Worm (Caenorhabditis elegans) whole organism, young adult: ENCODE measurements around the gene C27F2.4.

ENCODE experiments used
- D2030.7 ChIP-seq: fragments of 200-800 bp; sonication (Bioruptor generic); IDR thresholded peaks from 2 replicates; pipeline ENCODE4 v1.3.6; 2022; ENCODE audit warnings: missing genetic modification reagents, missing genetic modification characterization, missing compliant biosample characterization
- F23B12.7 ChIP-seq: sonication (generic microtip); optimal IDR thresholded peaks from 2 replicates; lab custom pipeline; 2017; ENCODE audit warnings: missing genetic modification characterization, mild to moderate bottlenecking, missing compliant biosample characterization, antibody characterized with exemption, moderate library complexity; ENCODE audit not compliant: insufficient read depth
- F39B2.1 ChIP-seq: fragments of 200-800 bp; sonication (Bioruptor generic); IDR thresholded peaks from 2 replicates; pipeline ENCODE4 v1.3.6; 2022; ENCODE audit warnings: missing genetic modification reagents, missing genetic modification characterization, missing compliant biosample characterization
- F52B5.7 ChIP-seq: sonication (generic microtip); optimal IDR thresholded peaks from 2 replicates; lab custom pipeline; 2016; ENCODE audit warnings: mild to moderate bottlenecking, missing genetic modification characterization, missing compliant biosample characterization
- K11D2.4 ChIP-seq: fragments of 200-800 bp; sonication (Bioruptor generic); IDR thresholded peaks from 2 replicates; pipeline ENCODE4 v1.3.6; 2022; ENCODE audit warnings: missing genetic modification reagents, missing genetic modification characterization, missing compliant biosample characterization
- K12H6.12 ChIP-seq: fragments of 200-800 bp; sonication (Bioruptor generic); optimal IDR thresholded peaks from 2 replicates; lab custom pipeline; 2018; ENCODE audit warnings: mild to moderate bottlenecking, missing genetic modification characterization, missing compliant biosample characterization
- Y67H2A.10 ChIP-seq: fragments of 200-800 bp; sonication (Bioruptor generic); conservative IDR thresholded peaks from 2 replicates; pipeline ENCODE4 v1.3.6; 2022; ENCODE audit warnings: missing genetic modification reagents, missing genetic modification characterization, missing compliant biosample characterization
- Y79H2A.3 ChIP-seq: fragments of 200-800 bp; sonication (Bioruptor generic); conservative IDR thresholded peaks from 2 replicates; pipeline ENCODE4 v1.3.6; 2022; ENCODE audit warnings: missing genetic modification reagents, missing genetic modification characterization, missing compliant biosample characterization
- akir-1 ChIP-seq: fragments of 200-800 bp; sonication (Bioruptor generic); optimal IDR thresholded peaks from 2 replicates; lab custom pipeline; 2018; ENCODE audit warnings: mild to moderate bottlenecking, missing genetic modification characterization, moderate library complexity, missing compliant biosample characterization
- attf-5 ChIP-seq: fragments of 200-800 bp; sonication (Bioruptor generic); optimal IDR thresholded peaks from 2 replicates; lab custom pipeline; 2018; ENCODE audit warnings: mild to moderate bottlenecking, missing genetic modification characterization, missing compliant biosample characterization
- ccch-3 ChIP-seq: fragments of 200-800 bp; sonication (Bioruptor generic); optimal IDR thresholded peaks from 2 replicates; lab custom pipeline; 2018; ENCODE audit warnings: mild to moderate bottlenecking, missing genetic modification characterization, missing compliant biosample characterization
- cebp-1 ChIP-seq, 2 experiments: fragments of 200-800 bp in 1 of 2; sonication (Bioruptor generic) in 1 of 2; sonication (generic microtip) in 1 of 2; IDR thresholded peaks in 1 of 2; optimal IDR thresholded peaks in 1 of 2; 2 replicates each; pipeline versions ENCODE4 v1.3.6 to Lab custom; 2017 to 2022; ENCODE audit warnings: missing compliant biosample characterization in 2 of 2, missing genetic modification characterization in 2 of 2, mild to moderate bottlenecking in 1 of 2, missing genetic modification reagents in 1 of 2, moderate library complexity in 1 of 2
- ceh-79 ChIP-seq: sonication (generic microtip); optimal IDR thresholded peaks from 2 replicates; lab custom pipeline; 2017; ENCODE audit warnings: mild to moderate bottlenecking, missing genetic modification characterization, missing compliant biosample characterization
- dpff-1 ChIP-seq: sonication (generic microtip); optimal IDR thresholded peaks from 2 replicates; lab custom pipeline; 2017; ENCODE audit warnings: mild to moderate bottlenecking, missing genetic modification characterization, missing compliant biosample characterization
- dpl-1 ChIP-seq: fragments of 150-350 bp; optimal IDR thresholded peaks from 2 replicates; lab custom pipeline; 2014; ENCODE audit warnings: missing biosample characterization, missing genetic modification reagents, missing genetic modification characterization
- efl-1 ChIP-seq: fragments of 150-350 bp; optimal IDR thresholded peaks from 2 replicates; lab custom pipeline; 2014; ENCODE audit warnings: missing biosample characterization, missing genetic modification reagents, missing genetic modification characterization
- egl-44 ChIP-seq: fragments of 200-800 bp; sonication (Bioruptor generic); IDR thresholded peaks from 2 replicates; pipeline ENCODE4 v1.3.6; 2022; ENCODE audit warnings: missing genetic modification reagents, missing genetic modification characterization, missing compliant biosample characterization
- egrh-3 ChIP-seq: fragments of 200-800 bp; sonication (Bioruptor generic); IDR thresholded peaks from 2 replicates; pipeline ENCODE4 v1.3.6; 2022; ENCODE audit warnings: missing genetic modification reagents, missing genetic modification characterization, missing compliant biosample characterization
- ekl-4 ChIP-seq: fragments of 200-800 bp; sonication (Bioruptor generic); IDR thresholded peaks from 2 replicates; pipeline ENCODE4 v1.3.6; 2022; ENCODE audit warnings: missing genetic modification reagents, missing genetic modification characterization, missing compliant biosample characterization
- hmg-1.2 ChIP-seq: fragments of 200-800 bp; sonication (Bioruptor generic); IDR thresholded peaks from 2 replicates; pipeline ENCODE4 v1.3.6; 2022; ENCODE audit warnings: missing genetic modification reagents, missing genetic modification characterization, missing compliant biosample characterization
- lag-1 ChIP-seq: fragments of 200-800 bp; sonication (Bioruptor generic); IDR thresholded peaks from 2 replicates; pipeline ENCODE4 v1.3.6; 2022; ENCODE audit warnings: missing genetic modification reagents, missing genetic modification characterization, missing compliant biosample characterization
- let-607 ChIP-seq, 2 experiments: fragments of 200-800 bp in 1 of 2; sonication (Bioruptor generic) in 1 of 2; sonication (generic microtip) in 1 of 2; optimal IDR thresholded peaks; 2 replicates each; lab custom pipeline; 2016 to 2018; ENCODE audit warnings: mild to moderate bottlenecking in 2 of 2, missing compliant biosample characterization in 2 of 2, missing genetic modification characterization in 2 of 2, moderate library complexity in 2 of 2, missing genotype in 1 of 2
- lin-26 ChIP-seq: fragments of 200-800 bp; sonication (Bioruptor generic); IDR thresholded peaks from 2 replicates; pipeline ENCODE4 v1.3.6; 2022; ENCODE audit warnings: missing genetic modification reagents, missing genetic modification characterization, missing compliant biosample characterization
- lin-35 ChIP-seq, 3 experiments: fragments of 150-350 bp in 2 of 3; sonication (generic microtip) in 1 of 3; optimal IDR thresholded peaks; 2 replicates each; lab custom pipeline; 2014 to 2018; ENCODE audit warnings: missing biosample characterization in 3 of 3, missing genetic modification characterization in 3 of 3, missing genetic modification reagents in 3 of 3
- lir-1 ChIP-seq: fragments of 200-800 bp; sonication (Bioruptor generic); conservative IDR thresholded peaks from 2 replicates; pipeline ENCODE4 v1.3.6; 2022; ENCODE audit warnings: missing genetic modification reagents, missing genetic modification characterization, missing compliant biosample characterization
- madf-6 ChIP-seq: fragments of 200-800 bp; sonication (Bioruptor generic); IDR thresholded peaks from 2 replicates; pipeline ENCODE4 v1.3.6; 2022; ENCODE audit warnings: missing genetic modification reagents, missing genetic modification characterization, missing compliant biosample characterization
- mel-28 ChIP-seq: sonication (generic microtip); optimal IDR thresholded peaks from 2 replicates; lab custom pipeline; 2016; ENCODE audit warnings: borderline replicate concordance, mild to moderate bottlenecking, missing genetic modification characterization, missing compliant biosample characterization
- mes-4 ChIP-seq: sonication (generic microtip); optimal IDR thresholded peaks from 2 replicates; lab custom pipeline; 2016; ENCODE audit warnings: missing genotype, missing genetic modification characterization, missing compliant biosample characterization
- nfya-2 ChIP-seq: fragments of 200-800 bp; sonication (Bioruptor generic); IDR thresholded peaks from 2 replicates; pipeline ENCODE4 v1.3.6; 2022; ENCODE audit warnings: missing genetic modification reagents, missing genetic modification characterization, missing compliant biosample characterization
- nfyb-1 ChIP-seq: fragments of 200-800 bp; sonication (Bioruptor generic); IDR thresholded peaks from 2 replicates; pipeline ENCODE4 v1.3.6; 2022; ENCODE audit warnings: missing genetic modification reagents, missing genetic modification characterization, missing compliant biosample characterization
- nhr-90 ChIP-seq: sonication (generic microtip); optimal IDR thresholded peaks from 2 replicates; lab custom pipeline; 2016; ENCODE audit warnings: missing genotype, mild to moderate bottlenecking, missing genetic modification characterization, missing compliant biosample characterization
- rcor-1 ChIP-seq: fragments of 200-800 bp; sonication (Bioruptor generic); IDR thresholded peaks from 2 replicates; pipeline ENCODE4 v1.3.6; 2022; ENCODE audit warnings: missing genetic modification reagents, missing genetic modification characterization, missing compliant biosample characterization
- snpc-1.1 ChIP-seq: sonication (generic microtip); optimal IDR thresholded peaks from 2 replicates; lab custom pipeline; 2017; ENCODE audit warnings: missing genetic modification characterization, mild to moderate bottlenecking, missing compliant biosample characterization, antibody characterized with exemption, moderate library complexity, missing genotype, missing genetic modification reagents; ENCODE audit not compliant: insufficient read depth
- unc-130 ChIP-seq: sonication (generic microtip); optimal IDR thresholded peaks from 2 replicates; lab custom pipeline; 2016; ENCODE audit warnings: missing genetic modification reagents, missing genetic modification characterization, missing compliant biosample characterization
- unc-62 ChIP-seq: fragments of 150-350 bp; optimal IDR thresholded peaks from 2 replicates; lab custom pipeline; 2014; ENCODE audit warnings: missing biosample characterization, missing genetic modification reagents, missing genetic modification characterization
- xnd-1 ChIP-seq: sonication (generic microtip); optimal IDR thresholded peaks from 2 replicates; lab custom pipeline; 2016; ENCODE audit warnings: missing genotype, missing genetic modification reagents, missing genetic modification characterization, missing compliant biosample characterization
- zfh-2 ChIP-seq: fragments of 200-800 bp; sonication (Bioruptor generic); conservative IDR thresholded peaks from 2 replicates; pipeline ENCODE4 v1.3.6; 2022; ENCODE audit warnings: missing genetic modification reagents, missing genetic modification characterization, missing compliant biosample characterization
- ztf-18 ChIP-seq: sonication (generic microtip); optimal IDR thresholded peaks from 2 replicates; lab custom pipeline; 2016; ENCODE audit warnings: missing genotype, mild to moderate bottlenecking, missing genetic modification characterization, missing compliant biosample characterization
- ztf-25 ChIP-seq: fragments of 200-800 bp; sonication (Bioruptor generic); IDR thresholded peaks from 2 replicates; pipeline ENCODE4 v1.3.6; 2022; ENCODE audit warnings: missing genetic modification reagents, missing genetic modification characterization, missing compliant biosample characterization
- ztf-3 ChIP-seq: fragments of 200-800 bp; sonication (Bioruptor generic); optimal IDR thresholded peaks from 2 replicates; lab custom pipeline; 2018; ENCODE audit warnings: mild to moderate bottlenecking, missing genetic modification characterization, missing compliant biosample characterization

The C27F2.4 gene

ce11 chrIII:4950345-4950744 lies 9.8 kb downstream of the C27F2.4 start:
- TF ChIP-seq K11D2.4 (GFP tag; lab: Robert Waterston, UW): 0 out of 2 replicates have a peak, but pooled peaks have one; percentile 63
- TF ChIP-seq let-607 (tag; optimal IDR thresholded peaks at IDR 0.05; lab: Kevin White, UChicago): no peak
- no peak for TF ChIP-seq Y67H2A.10
- TF ChIP-seq lir-1 (GFP tag; lab: Robert Waterston, UW): no peak
- TF ChIP-seq lag-1: no peak
- no peak for TF ChIP-seq nfya-2 (GFP tag; lab: Robert Waterston, UW)
- peak; percentile 88 for TF ChIP-seq zfh-2 (GFP tag; lab: Robert Waterston, UW)
- no peak for TF ChIP-seq egl-44 (GFP tag; lab: Robert Waterston, UW)
- no peak for TF ChIP-seq F52B5.7 (tag; lab: Kevin White, UChicago)
- no peak for TF ChIP-seq mes-4
- TF ChIP-seq snpc-1.1 (tag; lab: Kevin White, UChicago): no peak
- TF ChIP-seq ceh-79 (tag; lab: Kevin White, UChicago): no peak
- TF ChIP-seq dpff-1 (tag; lab: Kevin White, UChicago): no peak
- TF ChIP-seq F23B12.7 (tag; lab: Kevin White, UChicago): peak; percentile 13
- no peak for TF ChIP-seq mel-28
- TF ChIP-seq lin-26: no peak
- TF ChIP-seq rcor-1 (GFP tag; lab: Robert Waterston, UW): no peak
- peak; percentile 13 for TF ChIP-seq attf-5 (GFP tag; lab: Kevin White, UChicago)
- no peak for TF ChIP-seq xnd-1 (tag; lab: Kevin White, UChicago)
- TF ChIP-seq lin-35 (GFP tag; optimal IDR thresholded peaks at IDR 0.05; lab: Kevin White, UChicago): no peak
- no peak for TF ChIP-seq ztf-18 (tag; lab: Kevin White, UChicago)
- no peak for TF ChIP-seq unc-130 (GFP tag; lab: Kevin White, UChicago)
- TF ChIP-seq akir-1: no peak
- no peak for TF ChIP-seq nfyb-1 (GFP tag; lab: Robert Waterston, UW)
- no peak for TF ChIP-seq cebp-1 (GFP tag; IDR thresholded peaks at IDR 0.05; lab: Robert Waterston, UW)
- TF ChIP-seq cebp-1 (tag; optimal IDR thresholded peaks at IDR 0.05; lab: Kevin White, UChicago): peak; percentile 37
- TF ChIP-seq Y79H2A.3 (GFP tag; lab: Robert Waterston, UW): no peak
- no peak for TF ChIP-seq ekl-4
- TF ChIP-seq K12H6.12 (tag; lab: Kevin White, UChicago): peak; percentile 29
- no peak for TF ChIP-seq ccch-3
- TF ChIP-seq ztf-25 (GFP tag; lab: Robert Waterston, UW): no peak
- no peak for TF ChIP-seq F39B2.1 (GFP tag; lab: Robert Waterston, UW)
- TF ChIP-seq, all 124 proteins: peak for 6

ce11 chrIII:4948631-4949030 lies 11.5 kb downstream of the C27F2.4 start:
- TF ChIP-seq egrh-3 (GFP tag; lab: Robert Waterston, UW) (peak; percentile 63; the same call in 1 of the 2 replicates), nhr-90 (no peak), ztf-3 (no peak), D2030.7 (peak; percentile 25; the same call in 1 of the 2 replicates), efl-1 (GFP tag; lab: Kevin White, UChicago) (peak; percentile 48), zfh-2 (GFP tag; lab: Robert Waterston, UW) (peak; percentile 90), dpl-1 (GFP tag; lab: Kevin White, UChicago) (no peak), unc-62 (GFP tag; lab: Kevin White, UChicago) (no peak), madf-6 (peak; percentile 50; the same call in 1 of the 2 replicates), hmg-1.2 (GFP tag; lab: Robert Waterston, UW) (peak; percentile 52; the same call in 1 of the 2 replicates), cebp-1 (GFP tag; IDR thresholded peaks at IDR 0.05; lab: Robert Waterston, UW) (no peak), cebp-1 (tag; optimal IDR thresholded peaks at IDR 0.05; lab: Kevin White, UChicago) (no peak)
